Worm (Caenorhabditis elegans): Measurements from ENCODE around the gene tag-153.

Gene tag-153

DNA sequence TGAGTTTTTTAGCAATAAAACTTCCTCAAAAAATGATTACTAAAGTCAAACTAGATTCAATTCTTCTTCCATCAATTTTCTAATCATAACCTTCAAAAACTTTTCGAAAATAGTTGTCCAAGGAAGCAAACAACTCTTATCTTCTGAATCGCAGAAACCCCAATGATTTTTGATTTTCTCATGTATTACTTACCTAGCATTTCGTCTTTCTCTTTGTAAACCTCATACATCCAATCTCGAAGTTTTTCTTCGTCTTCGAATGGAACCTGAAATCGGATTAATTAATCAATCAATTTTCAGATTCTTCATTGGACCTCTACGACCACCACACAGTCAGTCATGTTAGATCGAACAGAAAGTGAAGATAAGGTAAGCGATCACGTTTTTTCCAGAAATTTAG lies 5.8 kb downstream of the tag-153 start, which contains the start of gene K07B1.4:
K07B1.4 (plus strand) TSS at position 301 of the 400 bp plus-strand sequence.
- TF ChIP-seq Y116A8C.19 (tag; optimal IDR thresholded peaks at IDR 0.05; ENCODE audit: borderline replicate concordance): no peak
- TF ChIP-seq fos-1 (tag; optimal IDR thresholded peaks at IDR 0.05): no peak
- TF ChIP-seq hlh-4 (tag; optimal IDR thresholded peaks at IDR 0.05): no peak
- no peak for TF ChIP-seq aha-1 (tag; optimal IDR thresholded peaks at IDR 0.05)
- no peak for TF ChIP-seq fkh-8 (tag; optimal IDR thresholded peaks at IDR 0.05)
- no peak for TF ChIP-seq ceh-63 (GFP tag; optimal IDR thresholded peaks at IDR 0.05)
- TF ChIP-seq mef-2 (tag; optimal IDR thresholded peaks at IDR 0.05): no peak
- no peak for TF ChIP-seq unc-62 (GFP tag; optimal IDR thresholded peaks at IDR 0.05)
- TF ChIP-seq lin-13 (GFP tag; optimal IDR thresholded peaks at IDR 0.05): no peak
- no peak for TF ChIP-seq egl-13 (tag; optimal IDR thresholded peaks at IDR 0.05)
- TF ChIP-seq lir-3 (tag; optimal IDR thresholded peaks at IDR 0.05; ENCODE audit: poor library complexity): no peak
- no peak for TF ChIP-seq pax-3 (tag; optimal IDR thresholded peaks at IDR 0.05)
- TF ChIP-seq nhr-90 (tag; optimal IDR thresholded peaks at IDR 0.05; ENCODE audit: poor library complexity): no peak
- no peak for TF ChIP-seq efl-3 (GFP tag; optimal IDR thresholded peaks at IDR 0.05)
- TF ChIP-seq zip-4 (GFP tag; optimal IDR thresholded peaks at IDR 0.05): no peak
- TF ChIP-seq C16A3.4 (tag; optimal IDR thresholded peaks at IDR 0.05): no peak
- TF ChIP-seq fkh-10 (GFP tag; optimal IDR thresholded peaks at IDR 0.05): no peak
- no peak for TF ChIP-seq dsc-1 (tag; optimal IDR thresholded peaks at IDR 0.05)
- no peak for TF ChIP-seq aly-2 (tag; optimal IDR thresholded peaks at IDR 0.05)

- no peak for TF ChIP-seq F16B12.6 (tag; optimal IDR thresholded peaks at IDR 0.05)
- no peak for TF ChIP-seq mef-2 (tag; optimal IDR thresholded peaks at IDR 0.05)
- no peak for TF ChIP-seq pax-3 (tag; optimal IDR thresholded peaks at IDR 0.05)
- TF ChIP-seq aha-1 (tag; optimal IDR thresholded peaks at IDR 0.05): no peak
- no peak for TF ChIP-seq efl-1 (optimal IDR thresholded peaks at IDR 0.05)
- TF ChIP-seq efl-1 (GFP tag; optimal IDR thresholded peaks at IDR 0.05 in 1 of 2): peak in 1 of 2 experiments; percentile 63
- TF ChIP-seq egl-27 (tag; optimal IDR thresholded peaks at IDR 0.05): no peak
- peak; percentile 36 for TF ChIP-seq blmp-1 (tag; optimal IDR thresholded peaks at IDR 0.05)
- TF ChIP-seq unc-130 (tag; optimal IDR thresholded peaks at IDR 0.05): no peak
Observed at ce11 chrV:9329245-9329979, 6.5 kb downstream of the tag-153 start.

DNA sequence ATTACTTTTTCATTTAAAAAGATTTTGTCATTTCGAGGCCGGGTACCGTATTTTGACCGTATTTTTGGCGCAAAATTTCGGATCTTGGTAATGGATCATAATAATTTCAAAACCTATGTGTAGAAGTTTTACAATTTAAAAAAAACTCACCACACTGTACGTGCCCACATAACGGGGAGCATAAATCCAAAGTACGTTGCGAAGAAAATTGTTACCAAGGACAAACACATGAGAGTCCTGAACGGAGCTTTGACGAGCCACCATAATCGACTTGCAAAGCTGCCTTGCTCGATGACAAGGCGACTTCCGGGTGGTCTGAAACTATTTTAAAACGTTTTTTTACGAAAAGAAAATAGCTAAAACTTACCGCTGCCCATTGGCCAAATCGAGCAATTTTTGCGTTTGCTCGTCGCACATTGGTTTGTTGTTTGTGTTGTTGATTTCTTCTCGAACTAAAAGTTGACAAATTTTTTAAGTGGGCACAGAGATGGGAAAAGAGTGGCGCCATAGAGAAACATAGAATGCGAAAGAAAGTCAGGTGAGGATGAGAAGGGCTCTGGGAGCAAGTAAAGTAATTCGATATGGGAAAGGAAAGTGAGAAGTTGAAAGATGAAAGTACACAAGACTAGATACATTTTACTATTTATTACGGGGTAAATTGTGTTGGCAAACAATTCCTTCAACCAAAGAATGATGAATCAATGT lies 9.9 kb downstream of the tag-153 start:
- TF ChIP-seq nhr-19 (GFP tag; conservative IDR thresholded peaks at IDR 0.05) (no peak), ets-5 (GFP tag; IDR thresholded peaks at IDR 0.05) (no peak), nhr-20 (tag; optimal IDR thresholded peaks at IDR 0.05) (no peak), dpl-1 (GFP tag; optimal IDR thresholded peaks at IDR 0.05) (no peak), ceh-90 (tag; optimal IDR thresholded peaks at IDR 0.05) (no peak), efl-3 (GFP tag; optimal IDR thresholded peaks at IDR 0.05) (no peak), elt-2 (tag; optimal IDR thresholded peaks at IDR 0.05) (no peak), sup-37 (GFP tag; optimal IDR thresholded peaks at IDR 0.05) (no peak), xbp-1 (tag; optimal IDR thresholded peaks at IDR 0.05) (no peak), mdl-1 (tag; optimal IDR thresholded peaks at IDR 0.05) (no peak), unc-98 (GFP tag; IDR thresholded peaks at IDR 0.05) (no peak), ceh-8 (GFP tag; optimal IDR thresholded peaks at IDR 0.05) (no peak), skn-1 (tag; optimal IDR thresholded peaks at IDR 0.05) (no peak), pag-3 (tag; optimal IDR thresholded peaks at IDR 0.05; ENCODE audit: borderline replicate concordance, insufficient read depth) (no peak), fkh-4 (tag; optimal IDR thresholded peaks at IDR 0.05; ENCODE audit: borderline replicate concordance) (no peak), irx-1 (tag; optimal IDR thresholded peaks at IDR 0.05) (no peak), nhr-71 (tag; optimal IDR thresholded peaks at IDR 0.05) (no peak), jun-1 (tag; optimal IDR thresholded peaks at IDR 0.05) (no peak), lir-3 (tag; optimal IDR thresholded peaks at IDR 0.05; ENCODE audit: poor library complexity) (no peak), zag-1 (tag; optimal IDR thresholded peaks at IDR 0.05) (no peak)

Measured in whole organism, L1 larva.